Worm (Caenorhabditis elegans): ENCODE results near the gene F13H8.12.

F13H8.12 gene

ce11 chrII:6262222-6262621 is at the start of gene F13H8.12:
Gene F13H8.12, plus strand, starts transcription at chrII:6262522.
- TF ChIP-seq flt-1 (GFP tag; IDR thresholded peaks at IDR 0.05) = no peak
- TF ChIP-seq ztf-23 (GFP tag; IDR thresholded peaks at IDR 0.05) = no peak
- no peak for TF ChIP-seq ztf-29 (GFP tag; IDR thresholded peaks at IDR 0.05)
- no peak for TF ChIP-seq cog-1 (tag; optimal IDR thresholded peaks at IDR 0.05)
- TF ChIP-seq T22C8.4 (GFP tag; IDR thresholded peaks at IDR 0.05) = no peak
- no peak for TF ChIP-seq med-1 (GFP tag; optimal IDR thresholded peaks at IDR 0.05; ENCODE audit: insufficient read depth)
- no peak for TF ChIP-seq tab-1 (GFP tag; IDR thresholded peaks at IDR 0.05)
- TF ChIP-seq ref-1 (GFP tag; conservative IDR thresholded peaks at IDR 0.05) = no peak
- no peak for TF ChIP-seq klf-2 (GFP tag; conservative IDR thresholded peaks at IDR 0.05)

ce11 chrII:6219346-6219745 is 43.0 kb upstream of the F13H8.12 start, which contains the start of gene mks-2:
Gene mks-2, minus strand, starts transcription at chrII:6219446.
- no peak for TF ChIP-seq cog-1 (tag; optimal IDR thresholded peaks at IDR 0.05)
- no peak for TF ChIP-seq T22C8.4 (GFP tag; IDR thresholded peaks at IDR 0.05)
- TF ChIP-seq klf-2 (GFP tag; conservative IDR thresholded peaks at IDR 0.05) = no peak
- no peak for TF ChIP-seq tab-1 (GFP tag; IDR thresholded peaks at IDR 0.05)
- TF ChIP-seq ref-1 (GFP tag; conservative IDR thresholded peaks at IDR 0.05) = no peak
- TF ChIP-seq ztf-29 (GFP tag; IDR thresholded peaks at IDR 0.05) = no peak
- TF ChIP-seq ztf-23 (GFP tag; IDR thresholded peaks at IDR 0.05) = no peak
- no peak for TF ChIP-seq flt-1 (GFP tag; IDR thresholded peaks at IDR 0.05)
- no peak for TF ChIP-seq med-1 (GFP tag; optimal IDR thresholded peaks at IDR 0.05; ENCODE audit: insufficient read depth)

ce11 chrII:6221470-6221869 is 40.9 kb upstream of the F13H8.12 start:
- TF ChIP-seq ztf-23 (GFP tag; IDR thresholded peaks at IDR 0.05) (no peak), tab-1 (GFP tag; IDR thresholded peaks at IDR 0.05) (no peak), klf-2 (GFP tag; conservative IDR thresholded peaks at IDR 0.05) (no peak), ref-1 (GFP tag; conservative IDR thresholded peaks at IDR 0.05) (no peak), T22C8.4 (GFP tag; IDR thresholded peaks at IDR 0.05) (no peak), ztf-29 (GFP tag; IDR thresholded peaks at IDR 0.05) (no peak), cog-1 (tag; optimal IDR thresholded peaks at IDR 0.05) (no peak), flt-1 (GFP tag; IDR thresholded peaks at IDR 0.05) (no peak), med-1 (GFP tag; optimal IDR thresholded peaks at IDR 0.05; ENCODE audit: insufficient read depth) (no peak)

- no peak for TF ChIP-seq T22C8.4 (GFP tag; IDR thresholded peaks at IDR 0.05)
- no peak for TF ChIP-seq cog-1 (tag; optimal IDR thresholded peaks at IDR 0.05)
- no peak for TF ChIP-seq flt-1 (GFP tag; IDR thresholded peaks at IDR 0.05)
- no peak for TF ChIP-seq tab-1 (GFP tag; IDR thresholded peaks at IDR 0.05)
- no peak for TF ChIP-seq klf-2 (GFP tag; conservative IDR thresholded peaks at IDR 0.05)
- no peak for TF ChIP-seq ref-1 (GFP tag; conservative IDR thresholded peaks at IDR 0.05)
- no peak for TF ChIP-seq med-1 (GFP tag; optimal IDR thresholded peaks at IDR 0.05; ENCODE audit: insufficient read depth)
- no peak for TF ChIP-seq ztf-23 (GFP tag; IDR thresholded peaks at IDR 0.05)
- TF ChIP-seq ztf-29 (GFP tag; IDR thresholded peaks at IDR 0.05) = no peak
Observed at ce11 chrII:6222558-6222957, 39.8 kb upstream of the F13H8.12 start, which contains the start of gene C30B5.6. Gene C30B5.6, minus strand, starts transcription at chrII:6222658.

- no peak for TF ChIP-seq flt-1 (GFP tag; IDR thresholded peaks at IDR 0.05)
- no peak for TF ChIP-seq tab-1 (GFP tag; IDR thresholded peaks at IDR 0.05)
- no peak for TF ChIP-seq ref-1 (GFP tag; conservative IDR thresholded peaks at IDR 0.05)
- no peak for TF ChIP-seq cog-1 (tag; optimal IDR thresholded peaks at IDR 0.05)
- no peak for TF ChIP-seq T22C8.4 (GFP tag; IDR thresholded peaks at IDR 0.05)
- no peak for TF ChIP-seq ztf-29 (GFP tag; IDR thresholded peaks at IDR 0.05)
- TF ChIP-seq med-1 (GFP tag; optimal IDR thresholded peaks at IDR 0.05; ENCODE audit: insufficient read depth) = no peak
- no peak for TF ChIP-seq klf-2 (GFP tag; conservative IDR thresholded peaks at IDR 0.05)
- TF ChIP-seq ztf-23 (GFP tag; IDR thresholded peaks at IDR 0.05) = no peak
Observed at ce11 chrII:6223755-6224154, 38.6 kb upstream of the F13H8.12 start.

- TF ChIP-seq flt-1 (GFP tag; IDR thresholded peaks at IDR 0.05) (no peak), med-1 (GFP tag; optimal IDR thresholded peaks at IDR 0.05; ENCODE audit: insufficient read depth) (no peak), ref-1 (GFP tag; conservative IDR thresholded peaks at IDR 0.05) (no peak), ztf-29 (GFP tag; IDR thresholded peaks at IDR 0.05) (no peak), cog-1 (tag; optimal IDR thresholded peaks at IDR 0.05) (no peak), tab-1 (GFP tag; IDR thresholded peaks at IDR 0.05) (no peak)
Observed at ce11 chrII:6226995-6227394, 35.3 kb upstream of the F13H8.12 start, which contains the start of gene srsy-2. Gene srsy-2, minus strand, starts transcription at chrII:6227095.

ce11 chrII:6230116-6230515 is 32.2 kb upstream of the F13H8.12 start:
- TF ChIP-seq tab-1 (GFP tag; IDR thresholded peaks at IDR 0.05) (no peak), ref-1 (GFP tag; conservative IDR thresholded peaks at IDR 0.05) (no peak), klf-2 (GFP tag; conservative IDR thresholded peaks at IDR 0.05) (no peak), flt-1 (GFP tag; IDR thresholded peaks at IDR 0.05) (no peak), cog-1 (tag; optimal IDR thresholded peaks at IDR 0.05) (no peak), ztf-29 (GFP tag; IDR thresholded peaks at IDR 0.05) (no peak), med-1 (GFP tag; optimal IDR thresholded peaks at IDR 0.05; ENCODE audit: insufficient read depth) (no peak), ztf-23 (GFP tag; IDR thresholded peaks at IDR 0.05) (no peak)

ce11 chrII:6235432-6236092 is 26.8 kb upstream of the F13H8.12 start, which contains the start of gene T24H7.9:
Gene T24H7.9, minus strand, starts transcription at chrII:6235505.
- TF ChIP-seq klf-2 (GFP tag; conservative IDR thresholded peaks at IDR 0.05) = no peak
- TF ChIP-seq T22C8.4 (GFP tag; IDR thresholded peaks at IDR 0.05) = no peak
- no peak for TF ChIP-seq flt-1 (GFP tag; IDR thresholded peaks at IDR 0.05)
- no peak for TF ChIP-seq ztf-23 (GFP tag; IDR thresholded peaks at IDR 0.05)
- TF ChIP-seq ref-1 (GFP tag; conservative IDR thresholded peaks at IDR 0.05) = no peak
- no peak for TF ChIP-seq cog-1 (tag; optimal IDR thresholded peaks at IDR 0.05)
- no peak for TF ChIP-seq ztf-29 (GFP tag; IDR thresholded peaks at IDR 0.05)
- TF ChIP-seq med-1 (GFP tag; optimal IDR thresholded peaks at IDR 0.05; ENCODE audit: insufficient read depth) = no peak
- no peak for TF ChIP-seq tab-1 (GFP tag; IDR thresholded peaks at IDR 0.05)

- no peak for TF ChIP-seq flt-1 (GFP tag; IDR thresholded peaks at IDR 0.05)
- no peak for TF ChIP-seq tab-1 (GFP tag; IDR thresholded peaks at IDR 0.05)
- TF ChIP-seq ztf-23 (GFP tag; IDR thresholded peaks at IDR 0.05) = no peak
- TF ChIP-seq ref-1 (GFP tag; conservative IDR thresholded peaks at IDR 0.05) = no peak
- no peak for TF ChIP-seq med-1 (GFP tag; optimal IDR thresholded peaks at IDR 0.05; ENCODE audit: insufficient read depth)
- no peak for TF ChIP-seq T22C8.4 (GFP tag; IDR thresholded peaks at IDR 0.05)
- TF ChIP-seq cog-1 (tag; optimal IDR thresholded peaks at IDR 0.05) = no peak
- TF ChIP-seq klf-2 (GFP tag; conservative IDR thresholded peaks at IDR 0.05) = no peak
- no peak for TF ChIP-seq ztf-29 (GFP tag; IDR thresholded peaks at IDR 0.05)
Observed at ce11 chrII:6236093-6236945, 26.0 kb upstream of the F13H8.12 start.
